Fruit fly (Drosophila melanogaster): ENCODE data around the gene TAF1B.

TAF1B gene

dm6 chr3R:10109938-10110337, 34.0 kb downstream of the TAF1B start, which contains the start of gene Fmr1 (continued):
- TF ChIP-seq pum (GFP tag; optimal IDR thresholded peaks at IDR 0.05) (peak; percentile 64), fd64A (GFP tag; optimal IDR thresholded peaks at IDR 0.05) (no peak), E2f1 (GFP tag; IDR thresholded peaks at IDR 0.05) (0 out of 2 replicates have a peak, but pooled peaks have one; percentile 32), tup (GFP tag; optimal IDR thresholded peaks at IDR 0.05) (no peak), CG9817 (tag; optimal IDR thresholded peaks at IDR 0.05) (peak; percentile 71), Bteb2 (GFP tag; optimal IDR thresholded peaks at IDR 0.05) (peak; percentile 54), CG6683 (GFP tag; optimal IDR thresholded peaks at IDR 0.05) (no peak), CG13424 (tag; optimal IDR thresholded peaks at IDR 0.05) (peak; percentile 65), Vsx1 (GFP tag; optimal IDR thresholded peaks at IDR 0.05) (no peak), dmrt99B (tag; optimal IDR thresholded peaks at IDR 0.05) (no peak), CHES-1-like (GFP tag; optimal IDR thresholded peaks at IDR 0.05) (peak; percentile 72), repo (GFP tag; optimal IDR thresholded peaks at IDR 0.05) (no peak), Lpt (GFP tag; optimal IDR thresholded peaks at IDR 0.05) (no peak), tgo (GFP tag; IDR thresholded peaks at IDR 0.05) (no peak), CG10321 (GFP tag; IDR thresholded peaks at IDR 0.05) (no peak), btn (GFP tag; optimal IDR thresholded peaks at IDR 0.05) (no peak), H2.0 (GFP tag; IDR thresholded peaks at IDR 0.05) (no peak), chif (GFP tag; optimal IDR thresholded peaks at IDR 0.05) (peak in 1 of 2 experiments; percentile 64), CG13894 (tag; optimal IDR thresholded peaks at IDR 0.05) (no peak), NfI (GFP tag; optimal IDR thresholded peaks at IDR 0.05) (peak; percentile 67), tx (GFP tag; optimal IDR thresholded peaks at IDR 0.05) (peak; percentile 42), CG7271 (tag; optimal IDR thresholded peaks at IDR 0.05) (no peak), bcd (GFP tag; optimal IDR thresholded peaks at IDR 0.05) (peak; percentile 44), tin (GFP tag; optimal IDR thresholded peaks at IDR 0.05) (peak; percentile 29), wek (GFP tag; optimal IDR thresholded peaks at IDR 0.05) (no peak), Elba2 (GFP tag; optimal IDR thresholded peaks at IDR 0.05) (peak; percentile 40), eyg (GFP tag; optimal IDR thresholded peaks at IDR 0.05) (no peak), CG12391 (tag; optimal IDR thresholded peaks at IDR 0.05) (peak; percentile 61), stwl (tag; optimal IDR thresholded peaks at IDR 0.05) (peak; percentile 83), CG8290 (GFP tag; optimal IDR thresholded peaks at IDR 0.05) (peak; percentile 52), CG8290 (tag; optimal IDR thresholded peaks at IDR 0.05) (peak in 1 of 2 experiments; percentile 80), unc-4 (GFP tag; IDR thresholded peaks at IDR 0.05; ENCODE audit: partially characterized antibody) (no peak), CG14965 (GFP tag; optimal IDR thresholded peaks at IDR 0.05; ENCODE audit: borderline replicate concordance) (no peak), CG17829 (tag; optimal IDR thresholded peaks at IDR 0.05) (peak; percentile 61), CG1603 (tag; optimal IDR thresholded peaks at IDR 0.05) (peak; percentile 91), Dip2 (GFP tag; IDR thresholded peaks at IDR 0.05) (no peak), CG3281 (GFP tag; optimal IDR thresholded peaks at IDR 0.05) (peak; percentile 100), CG11504 (tag; optimal IDR thresholded peaks at IDR 0.05) (peak; percentile 64), nau (GFP tag; optimal IDR thresholded peaks at IDR 0.05) (no peak), Doc2 (GFP tag; IDR thresholded peaks at IDR 0.05) (no peak), knrl (GFP tag; IDR thresholded peaks at IDR 0.05; ENCODE audit: partially characterized antibody) (peak; percentile 49; the same call in 1 of the 3 replicates), CG11695 (GFP tag; IDR thresholded peaks at IDR 0.05) (no peak), CG16863 (GFP tag; optimal IDR thresholded peaks at IDR 0.05) (peak; percentile 30), exex (tag; optimal IDR thresholded peaks at IDR 0.05) (no peak), CG18599 (GFP tag; optimal IDR thresholded peaks at IDR 0.05) (no peak), cg (GFP tag; optimal IDR thresholded peaks at IDR 0.05) (no peak), CG17612 (GFP tag; IDR thresholded peaks at IDR 0.05) (no peak), Tbp (GFP tag; optimal IDR thresholded peaks at IDR 0.05) (no peak), Dll (GFP tag; IDR thresholded peaks at IDR 0.05; ENCODE audit: partially characterized antibody) (peak; percentile 10; the same call in 1 of the 4 replicates), Dad (GFP tag; optimal IDR thresholded peaks at IDR 0.05) (peak; percentile 73), maf-S (GFP tag; optimal IDR thresholded peaks at IDR 0.05) (peak; percentile 52)
